Worm (Caenorhabditis elegans): Measurements from ENCODE around the gene ain-1.

Gene ain-1

ce11 chrX:16614094-16614493 is 843 bp downstream of the ain-1 start:
- TF ChIP-seq zip-4 (GFP tag; optimal IDR thresholded peaks at IDR 0.05) (no peak), pag-3 (tag; optimal IDR thresholded peaks at IDR 0.05; ENCODE audit: borderline replicate concordance, insufficient read depth) (no peak), nhr-85 (tag) (no peak), dpl-1 (GFP tag; optimal IDR thresholded peaks at IDR 0.05) (no peak), irx-1 (tag; optimal IDR thresholded peaks at IDR 0.05) (no peak), fkh-4 (tag; optimal IDR thresholded peaks at IDR 0.05; ENCODE audit: borderline replicate concordance) (no peak)

ce11 chrX:16617427-16618128 is 4.3 kb downstream of the ain-1 start:
- TF ChIP-seq mdl-1 (tag; optimal IDR thresholded peaks at IDR 0.05) (no peak), nhr-71 (tag; optimal IDR thresholded peaks at IDR 0.05) (peak; percentile 28), nhr-90 (tag; optimal IDR thresholded peaks at IDR 0.05; ENCODE audit: poor library complexity) (peak; percentile 12), nhr-85 (tag) (no peak), efl-1 (optimal IDR thresholded peaks at IDR 0.05) (no peak), efl-1 (GFP tag; optimal IDR thresholded peaks at IDR 0.05 in 1 of 2) (peak in 1 of 2 experiments; percentile 63), nhr-20 (tag; optimal IDR thresholded peaks at IDR 0.05) (peak; percentile 9), snu-23 (GFP tag; optimal IDR thresholded peaks at IDR 0.05) (peak; percentile 4), alr-1 (tag; optimal IDR thresholded peaks at IDR 0.05; ENCODE audit: borderline replicate concordance) (no peak), lin-14 (GFP tag; optimal IDR thresholded peaks at IDR 0.05) (peak; percentile 2), dsc-1 (tag; optimal IDR thresholded peaks at IDR 0.05) (peak; percentile 18)

- TF ChIP-seq sptf-1 (tag; optimal IDR thresholded peaks at IDR 0.05) (no peak), nhr-85 (tag) (peak; percentile 61), ceh-90 (tag; optimal IDR thresholded peaks at IDR 0.05) (no peak)
Observed at ce11 chrX:16618129-16618525, 4.9 kb downstream of the ain-1 start.

- TF ChIP-seq ceh-63 (GFP tag; optimal IDR thresholded peaks at IDR 0.05) (no peak), aly-2 (tag; optimal IDR thresholded peaks at IDR 0.05) (no peak), snpc-4 (tag; optimal IDR thresholded peaks at IDR 0.05) (no peak), hlh-17 (GFP tag; optimal IDR thresholded peaks at IDR 0.05; ENCODE audit: borderline replicate concordance) (no peak), nhr-19 (GFP tag; conservative IDR thresholded peaks at IDR 0.05) (no peak), mab-9 (GFP tag; IDR thresholded peaks at IDR 0.05) (no peak), ztf-4 (tag; optimal IDR thresholded peaks at IDR 0.05) (no peak), C16A3.4 (tag; optimal IDR thresholded peaks at IDR 0.05) (no peak), nhr-90 (tag; optimal IDR thresholded peaks at IDR 0.05; ENCODE audit: poor library complexity) (no peak), snu-23 (GFP tag; optimal IDR thresholded peaks at IDR 0.05) (no peak), sptf-1 (tag; optimal IDR thresholded peaks at IDR 0.05) (no peak), mep-1 (tag; optimal IDR thresholded peaks at IDR 0.05) (no peak)
Observed at ce11 chrX:16618727-16619126, 5.5 kb downstream of the ain-1 start.

ce11 chrX:16619158-16619557 is 5.9 kb downstream of the ain-1 start:
- TF ChIP-seq lin-14 (GFP tag; optimal IDR thresholded peaks at IDR 0.05): no peak
- peak; percentile 20 for TF ChIP-seq nhr-20 (tag; optimal IDR thresholded peaks at IDR 0.05)
- peak; percentile 22 for TF ChIP-seq nhr-19 (GFP tag; conservative IDR thresholded peaks at IDR 0.05)
- peak; percentile 26 for TF ChIP-seq snu-23 (GFP tag; optimal IDR thresholded peaks at IDR 0.05)
- peak in 1 of 6 experiments; percentile 8 for TF ChIP-seq elt-3 (tag; optimal IDR thresholded peaks at IDR 0.05)
- no peak for TF ChIP-seq nhr-76 (tag; optimal IDR thresholded peaks at IDR 0.05)
- TF ChIP-seq fkh-8 (tag; optimal IDR thresholded peaks at IDR 0.05): no peak
- peak in 1 of 2 experiments; percentile 36 for TF ChIP-seq lin-35 (GFP tag; optimal IDR thresholded peaks at IDR 0.05)
- no peak for TF ChIP-seq lsy-2 (tag; optimal IDR thresholded peaks at IDR 0.05)
- TF ChIP-seq nhr-90 (tag; optimal IDR thresholded peaks at IDR 0.05; ENCODE audit: poor library complexity): peak; percentile 29

All from whole organism, L1 larva.